Fruit fly (Drosophila melanogaster): ENCODE results near the gene Lcp65Ab2.
A peak's percentile ranks its signal among the peaks of the same experiment; 100 is the strongest.

Lcp65Ab2 gene

dm6 chr3L:6135174-6135573 is 11.3 kb upstream of the Lcp65Ab2 start, which contains the start of gene Lcp65Ag1 (continued):
- no peak for TF ChIP-seq trh (GFP tag; optimal IDR thresholded peaks at IDR 0.05)
- no peak for TF ChIP-seq tna (GFP tag; IDR thresholded peaks at IDR 0.05; ENCODE audit: partially characterized antibody)
- TF ChIP-seq sens-2 (GFP tag; IDR thresholded peaks at IDR 0.05), result no peak

- TF ChIP-seq dmrt99B (tag; optimal IDR thresholded peaks at IDR 0.05) (no peak), usp (GFP tag; optimal IDR thresholded peaks at IDR 0.05) (no peak), eyg (GFP tag; optimal IDR thresholded peaks at IDR 0.05) (no peak), Hr39 (optimal IDR thresholded peaks at IDR 0.05) (no peak), CG6254 (GFP tag; optimal IDR thresholded peaks at IDR 0.05) (no peak), ttk (GFP tag; IDR thresholded peaks at IDR 0.05) (no peak), dpn (GFP tag; optimal IDR thresholded peaks at IDR 0.05) (no peak), pum (GFP tag; optimal IDR thresholded peaks at IDR 0.05) (no peak), CG3726 (GFP tag; IDR thresholded peaks at IDR 0.05) (no peak), CG8924 (tag; optimal IDR thresholded peaks at IDR 0.05) (no peak), Opbp (GFP tag; IDR thresholded peaks at IDR 0.05; ENCODE audit: partially characterized antibody) (no peak), CG13624 (GFP tag; optimal IDR thresholded peaks at IDR 0.05) (no peak), bbx (GFP tag; IDR thresholded peaks at IDR 0.05; ENCODE audit: partially characterized antibody) (no peak), TFAM (GFP tag; optimal IDR thresholded peaks at IDR 0.05) (no peak), org-1 (GFP tag; optimal IDR thresholded peaks at IDR 0.05) (no peak)
These were observed 9.8 kb upstream of the Lcp65Ab2 start, which contains the start of gene Lcp65Af for dm6 chr3L:6136691-6137090. Gene Lcp65Af, minus strand, starts transcription at chr3L:6136791.

dm6 chr3L:6138018-6138417 is 8.5 kb upstream of the Lcp65Ab2 start, which contains the start of gene Lcp65Ae:
Gene Lcp65Ae, minus strand, starts transcription at chr3L:6138118.
- no peak for TF ChIP-seq az2 (GFP tag; optimal IDR thresholded peaks at IDR 0.05)
- no peak for TF ChIP-seq Rfx (GFP tag; IDR thresholded peaks at IDR 0.05)
- no peak for TF ChIP-seq da (GFP tag; optimal IDR thresholded peaks at IDR 0.05)
- TF ChIP-seq CG10267 (tag; optimal IDR thresholded peaks at IDR 0.05), result no peak
- no peak for TF ChIP-seq CG7928 (GFP tag; optimal IDR thresholded peaks at IDR 0.05)
- TF ChIP-seq bbx (GFP tag; IDR thresholded peaks at IDR 0.05; ENCODE audit: partially characterized antibody), result no peak
- no peak for TF ChIP-seq tin (GFP tag; optimal IDR thresholded peaks at IDR 0.05)
- TF ChIP-seq ATbp (GFP tag; optimal IDR thresholded peaks at IDR 0.05), result no peak
- no peak for TF ChIP-seq Dp (GFP tag; optimal IDR thresholded peaks at IDR 0.05)
- TF ChIP-seq oc (tag; optimal IDR thresholded peaks at IDR 0.05), result no peak

DNA sequence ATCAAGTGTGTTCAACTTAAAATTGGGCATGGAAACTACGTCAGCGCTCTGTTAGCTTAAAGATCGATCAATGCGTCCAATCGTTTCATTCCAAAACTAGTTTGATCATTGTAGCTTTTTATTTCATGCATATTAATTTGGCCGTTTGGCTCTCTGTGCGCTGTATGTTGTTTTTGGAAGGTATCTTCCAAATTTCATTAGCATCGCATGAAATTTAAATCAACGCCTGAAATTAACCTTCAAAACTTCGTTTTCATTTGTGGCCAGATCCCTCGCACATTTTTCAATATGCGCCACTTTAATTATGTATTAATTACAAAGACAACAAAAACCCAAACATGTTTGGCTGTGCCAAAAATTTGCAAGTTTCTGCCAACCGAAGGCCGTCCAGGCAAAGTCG is 7.9 kb upstream of the Lcp65Ab2 start:
- TF ChIP-seq abd-A (tag; optimal IDR thresholded peaks at IDR 0.05) (peak; percentile 62), vvl (GFP tag; IDR thresholded peaks at IDR 0.05) (peak; percentile 76), sd (tag; optimal IDR thresholded peaks at IDR 0.05) (peak; percentile 51), chinmo (GFP tag; IDR thresholded peaks at IDR 0.05; ENCODE audit: partially characterized antibody) (peak; percentile 79; the same call in 3 of the 4 replicates), NfI (GFP tag; optimal IDR thresholded peaks at IDR 0.05) (no peak), rib (GFP tag; IDR thresholded peaks at IDR 0.05) (peak; percentile 51; the same call in 1 of the 2 replicates)

DNA sequence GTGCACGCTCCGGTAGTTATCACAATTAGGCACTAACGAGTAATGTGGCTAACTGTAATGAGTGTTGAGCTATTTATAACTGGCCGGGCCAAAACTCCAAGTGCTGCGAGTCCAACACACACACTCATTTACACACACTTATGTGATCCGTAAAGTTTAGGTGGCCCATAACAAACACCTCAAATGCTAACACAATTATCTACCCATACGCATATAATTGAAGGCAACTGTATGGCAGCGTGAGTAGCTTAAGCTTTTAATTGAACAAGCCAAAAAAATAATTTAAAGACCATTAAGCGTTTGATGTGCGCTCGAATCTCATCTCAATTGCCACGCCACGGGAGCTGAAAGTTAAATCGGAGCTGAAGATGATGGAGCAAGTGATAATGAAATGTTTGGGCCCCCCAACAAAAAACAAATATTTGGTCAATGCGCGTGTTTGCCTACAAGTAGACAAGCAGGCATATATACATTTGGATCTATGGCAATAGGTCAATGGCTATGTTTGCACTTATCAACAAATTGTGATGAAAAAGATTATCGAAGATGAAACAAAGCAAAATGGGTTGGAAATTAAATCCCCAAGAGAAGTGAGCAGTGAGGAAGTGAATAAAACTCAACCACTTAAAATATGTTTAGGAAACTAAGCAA is 6.4 kb upstream of the Lcp65Ab2 start, which contains the start of gene Cpr65Av:
Cpr65Av (minus strand) TSS at position 51 of the 651 bp plus-strand sequence.
- TF ChIP-seq CG10209 (GFP tag; optimal IDR thresholded peaks at IDR 0.05) (peak; percentile 10), h (optimal IDR thresholded peaks at IDR 0.05) (no peak), fd96Cb (tag; optimal IDR thresholded peaks at IDR 0.05) (no peak), jumu (GFP tag; optimal IDR thresholded peaks at IDR 0.05) (no peak), Gug (GFP tag; IDR thresholded peaks at IDR 0.05) (no peak), dmrt11E (tag; optimal IDR thresholded peaks at IDR 0.05) (no peak), shn (GFP tag; optimal IDR thresholded peaks at IDR 0.05) (no peak), Kr (GFP tag; optimal IDR thresholded peaks at IDR 0.05) (no peak), CG12391 (tag; optimal IDR thresholded peaks at IDR 0.05) (no peak), E2f2 (GFP tag; IDR thresholded peaks at IDR 0.05) (no peak), CG14860 (GFP tag; IDR thresholded peaks at IDR 0.05; ENCODE audit: partially characterized antibody) (no peak), slp2 (GFP tag; optimal IDR thresholded peaks at IDR 0.05) (no peak), zfh1 (GFP tag; IDR thresholded peaks at IDR 0.05) (no peak)

Measured in whole organism, embryonic.